Fruit fly (Drosophila melanogaster): ENCODE results near the gene Grip71.

Gene Grip71

dm6 chr2L:18751337-18751736 lies 42.7 kb downstream of the Grip71 start:
- TF ChIP-seq Ets65A (GFP tag) (peak; percentile 2), wdn (GFP tag; IDR thresholded peaks at IDR 0.05) (no peak)

- no peak for TF ChIP-seq CkIIα-i1 (GFP tag; IDR thresholded peaks at IDR 0.05)
- TF ChIP-seq abd-A (tag; optimal IDR thresholded peaks at IDR 0.05), result no peak
- TF ChIP-seq Drgx (GFP tag; IDR thresholded peaks at IDR 0.05), result peak; percentile 76
- TF ChIP-seq Hand (GFP tag; optimal IDR thresholded peaks at IDR 0.05), result no peak
Measured at dm6 chr2L:18752038-18752437, 43.4 kb downstream of the Grip71 start.

dm6 chr2L:18752823-18753222 lies 44.2 kb downstream of the Grip71 start:
- no peak for TF ChIP-seq Dll (GFP tag; IDR thresholded peaks at IDR 0.05; ENCODE audit: partially characterized antibody)
- TF ChIP-seq bsh (GFP tag; optimal IDR thresholded peaks at IDR 0.05), result peak in 1 of 2 experiments; percentile 91

- TF ChIP-seq CG33213 (GFP tag; optimal IDR thresholded peaks at IDR 0.05) (no peak), Trl (optimal IDR thresholded peaks at IDR 0.05) (peak in 1 of 2 experiments; percentile 9), Trl (GFP tag; optimal IDR thresholded peaks at IDR 0.05) (no peak), Adf1 (GFP tag; IDR thresholded peaks at IDR 0.05) (peak; percentile 73), otp (GFP tag; IDR thresholded peaks at IDR 0.05) (0 out of 3 replicates have a peak, but pooled peaks have one; percentile 38), CG14441 (GFP tag; IDR thresholded peaks at IDR 0.05) (no peak), seq (GFP tag; IDR thresholded peaks at IDR 0.05) (no peak), psq (GFP tag; optimal IDR thresholded peaks at IDR 0.05) (no peak), ewg (GFP tag; optimal IDR thresholded peaks at IDR 0.05) (peak; percentile 9), lab (GFP tag; optimal IDR thresholded peaks at IDR 0.05) (no peak), Six4 (GFP tag; optimal IDR thresholded peaks at IDR 0.05) (no peak), CG1233 (GFP tag; optimal IDR thresholded peaks at IDR 0.05) (no peak), chinmo (GFP tag; IDR thresholded peaks at IDR 0.05; ENCODE audit: partially characterized antibody) (0 out of 4 replicates have a peak, but pooled peaks have one; percentile 50), CG4404 (GFP tag; IDR thresholded peaks at IDR 0.05) (no peak), slp2 (GFP tag; optimal IDR thresholded peaks at IDR 0.05) (no peak), Dref (GFP tag; IDR thresholded peaks at IDR 0.05) (peak; percentile 5; the same call in 1 of the 2 replicates), CG34422 (GFP tag; IDR thresholded peaks at IDR 0.05) (no peak), cg (GFP tag; optimal IDR thresholded peaks at IDR 0.05) (peak; percentile 23), Abd-B (GFP tag; optimal IDR thresholded peaks at IDR 0.05) (no peak), Deaf1 (tag; optimal IDR thresholded peaks at IDR 0.05) (peak; percentile 38), CG9215 (GFP tag; IDR thresholded peaks at IDR 0.05) (0 out of 2 replicates have a peak, but pooled peaks have one; percentile 15), CG1024 (GFP tag; IDR thresholded peaks at IDR 0.05) (no peak), org-1 (GFP tag; optimal IDR thresholded peaks at IDR 0.05) (no peak), twi (tag; optimal IDR thresholded peaks at IDR 0.05) (no peak), Mrtf (GFP tag; IDR thresholded peaks at IDR 0.05) (peak; percentile 51; the same call in 1 of the 3 replicates)
Measured at dm6 chr2L:18753242-18753641, 44.6 kb downstream of the Grip71 start.
